Fruit fly (Drosophila melanogaster) whole organism, embryonic: ENCODE data around the gene CG14511.

Source experiments
- Blimp-1 ChIP-seq: fragments of 200-800 bp; sonication (Bioruptor generic); optimal IDR thresholded peaks from 3 replicates; lab custom pipeline; 2018; ENCODE audit warnings: missing biosample characterization, missing genetic modification characterization, mild to moderate bottlenecking, moderate library complexity, missing genetic modification reagents
- CG11696 ChIP-seq: fragments of 200-800 bp; sonication (Bioruptor generic); IDR thresholded peaks from 2 replicates; pipeline ENCODE4 v1.3.6; 2022; ENCODE audit warnings: missing biosample characterization, missing genetic modification characterization
- CG1603 ChIP-seq: fragments of 200-800 bp; sonication (Bioruptor generic); optimal IDR thresholded peaks from 2 replicates; lab custom pipeline; 2019; ENCODE audit warnings: missing biosample characterization, mild to moderate bottlenecking, missing genetic modification characterization, moderate library complexity
- CG17612 ChIP-seq: fragments of 200-800 bp; sonication (Bioruptor generic); IDR thresholded peaks from 2 replicates; pipeline ENCODE4 v1.3.6; 2022; ENCODE audit warnings: missing biosample characterization, missing genetic modification characterization
- CG18599 ChIP-seq: fragments of 200-800 bp; sonication (Bioruptor generic); optimal IDR thresholded peaks from 3 replicates; lab custom pipeline; 2017; ENCODE audit warnings: missing biosample characterization, missing genetic modification characterization, mild to moderate bottlenecking, moderate library complexity, missing genetic modification reagents
- CG2116 ChIP-seq: fragments of 200-800 bp; sonication (Bioruptor generic); optimal IDR thresholded peaks from 3 replicates; lab custom pipeline; 2018; ENCODE audit warnings: missing biosample characterization, mild to moderate bottlenecking, missing genetic modification characterization
- CG2129 ChIP-seq: fragments of 200-800 bp; sonication (Bioruptor generic); IDR thresholded peaks from 2 replicates; pipeline ENCODE4 v1.3.6; 2022; ENCODE audit warnings: missing biosample characterization, missing genetic modification characterization; ENCODE audit not compliant: partially characterized antibody
- CG3847 ChIP-seq: fragments of 200-800 bp; sonication (Bioruptor generic); IDR thresholded peaks from 2 replicates; pipeline ENCODE4 v1.3.6; 2022; ENCODE audit warnings: missing biosample characterization, missing genetic modification characterization
- CG8359 ChIP-seq: fragments of 200-800 bp; sonication (Bioruptor generic); optimal IDR thresholded peaks from 2 replicates; lab custom pipeline; 2017; ENCODE audit warnings: missing biosample characterization, mild to moderate bottlenecking, missing genetic modification characterization, borderline replicate concordance
- CG8944 ChIP-seq: fragments of 200-800 bp; sonication (Bioruptor generic); optimal IDR thresholded peaks from 3 replicates; lab custom pipeline; 2016; ENCODE audit warnings: missing biosample characterization, missing genetic modification characterization
- CG9215 ChIP-seq: fragments of 200-800 bp; sonication (Bioruptor generic); IDR thresholded peaks from 2 replicates; pipeline ENCODE4 v1.3.6; 2022; ENCODE audit warnings: missing biosample characterization, missing genetic modification characterization
- CG9876 ChIP-seq: fragments of 200-800 bp; sonication (Bioruptor generic); optimal IDR thresholded peaks from 2 replicates; lab custom pipeline; 2016; ENCODE audit warnings: missing biosample characterization, missing genetic modification characterization
- CHES-1-like ChIP-seq: fragments of 200-800 bp; sonication (Bioruptor generic); optimal IDR thresholded peaks from 2 replicates; lab custom pipeline; 2016; ENCODE audit warnings: missing biosample characterization, missing genetic modification characterization
- GATAe ChIP-seq: fragments of 200-800 bp; sonication (Bioruptor generic); conservative IDR thresholded peaks from 2 replicates; pipeline ENCODE4 v1.3.6; 2022; ENCODE audit warnings: missing biosample characterization, missing genetic modification characterization
- Gsc ChIP-seq: fragments of 200-800 bp; sonication (Bioruptor generic); IDR thresholded peaks from 2 replicates; pipeline ENCODE4 v1.3.6; 2022; ENCODE audit warnings: missing biosample characterization, missing genetic modification characterization
- HmgD ChIP-seq: fragments of 200-800 bp; sonication (Bioruptor generic); optimal IDR thresholded peaks from 3 replicates; lab custom pipeline; 2016; ENCODE audit warnings: missing biosample characterization, missing genetic modification characterization
- Hr51 ChIP-seq, 2 experiments: fragments of 200-800 bp; sonication (Bioruptor generic); optimal IDR thresholded peaks; 2 replicates in 1 of 2; 3 replicates in 1 of 2; lab custom pipeline; 2016 to 2018; ENCODE audit warnings: missing biosample characterization in 2 of 2, missing genetic modification characterization in 2 of 2, mild to moderate bottlenecking in 1 of 2, moderate library complexity in 1 of 2
- Hsf ChIP-seq: fragments of 200-800 bp; sonication (Bioruptor generic); optimal IDR thresholded peaks from 3 replicates; lab custom pipeline; 2016; ENCODE audit warnings: missing biosample characterization, missing genetic modification characterization
- Max ChIP-seq: fragments of 200-800 bp; sonication (Bioruptor generic); optimal IDR thresholded peaks from 2 replicates; lab custom pipeline; 2016; ENCODE audit warnings: missing biosample characterization, mild to moderate bottlenecking, missing genetic modification characterization
- Med ChIP-seq: fragments of 200-800 bp; sonication (Bioruptor generic); peaks from one replicate; lab custom pipeline; 2016; ENCODE audit warnings: missing biosample characterization, missing genetic modification characterization, mild to moderate bottlenecking, inconsistent platforms, moderate library complexity
- Mes4 ChIP-seq: fragments of 200-800 bp; sonication (Bioruptor generic); optimal IDR thresholded peaks from 2 replicates; lab custom pipeline; 2016; ENCODE audit warnings: missing biosample characterization, missing genetic modification characterization
- Mrtf ChIP-seq: fragments of 200-800 bp; sonication (Bioruptor generic); IDR thresholded peaks from 3 replicates; pipeline ENCODE4 v1.3.6; 2022; ENCODE audit warnings: missing biosample characterization, missing genetic modification characterization
- Nf-YA ChIP-seq: fragments of 200-800 bp; sonication (Bioruptor generic); IDR thresholded peaks from 2 replicates; pipeline ENCODE4 v1.3.6; 2022; ENCODE audit warnings: missing biosample characterization, missing genetic modification characterization
- Rx ChIP-seq: fragments of 200-800 bp; sonication (Bioruptor generic); IDR thresholded peaks from 2 replicates; pipeline ENCODE4 v1.3.6; 2022; ENCODE audit warnings: missing biosample characterization, missing genetic modification characterization
- Side ChIP-seq: fragments of 200-800 bp; sonication (Bioruptor generic); optimal IDR thresholded peaks from 2 replicates; lab custom pipeline; 2016; ENCODE audit warnings: missing biosample characterization, missing genetic modification characterization
- Ssrp ChIP-seq: fragments of 200-800 bp; sonication (Bioruptor generic); optimal IDR thresholded peaks from 2 replicates; lab custom pipeline; 2018; ENCODE audit warnings: missing biosample characterization, mild to moderate bottlenecking, missing genetic modification characterization, moderate library complexity
- Taf1 ChIP-seq: fragments of 200-800 bp; sonication (Bioruptor generic); IDR thresholded peaks from 2 replicates; pipeline ENCODE4 v1.3.6; 2022; ENCODE audit warnings: missing biosample characterization, missing genetic modification characterization
- dati ChIP-seq: fragments of 200-800 bp; sonication (Bioruptor generic); IDR thresholded peaks from 2 replicates; pipeline ENCODE4 v1.3.6; 2022; ENCODE audit warnings: missing biosample characterization, missing genetic modification characterization
- dm ChIP-seq: fragments of 200-800 bp; sonication (Bioruptor generic); optimal IDR thresholded peaks from 3 replicates; lab custom pipeline; 2016; ENCODE audit warnings: missing biosample characterization, missing genetic modification characterization
- dmrt99B ChIP-seq: fragments of 200-800 bp; sonication (Bioruptor generic); optimal IDR thresholded peaks from 2 replicates; lab custom pipeline; 2018; ENCODE audit warnings: missing biosample characterization, mild to moderate bottlenecking, missing genetic modification characterization, moderate library complexity
- dysf ChIP-seq: fragments of 200-800 bp; sonication (Bioruptor generic); IDR thresholded peaks from 3 replicates; pipeline ENCODE4 v1.3.6; 2022; ENCODE audit warnings: missing biosample characterization, missing genetic modification characterization
- exex ChIP-seq: fragments of 200-800 bp; sonication (Bioruptor generic); optimal IDR thresholded peaks from 4 replicates; lab custom pipeline; 2018; ENCODE audit warnings: missing biosample characterization, mild to moderate bottlenecking, missing genetic modification characterization, moderate library complexity
- grn ChIP-seq: fragments of 200-800 bp; sonication (Bioruptor generic); optimal IDR thresholded peaks from 3 replicates; lab custom pipeline; 2017; ENCODE audit warnings: missing biosample characterization, missing genetic modification characterization
- kay ChIP-seq: fragments of 200-800 bp; sonication (Bioruptor generic); optimal IDR thresholded peaks from 2 replicates; lab custom pipeline; 2016; ENCODE audit warnings: missing biosample characterization, missing genetic modification characterization
- maf-S ChIP-seq: fragments of 200-800 bp; sonication (Bioruptor generic); optimal IDR thresholded peaks from 2 replicates; lab custom pipeline; 2016; ENCODE audit warnings: missing biosample characterization, missing genetic modification characterization
- mirr ChIP-seq: fragments of 200-800 bp; sonication (Bioruptor generic); optimal IDR thresholded peaks from 3 replicates; lab custom pipeline; 2018; ENCODE audit warnings: missing biosample characterization, mild to moderate bottlenecking, missing genetic modification characterization
- onecut ChIP-seq: fragments of 200-800 bp; sonication (Bioruptor generic); IDR thresholded peaks from 2 replicates; pipeline ENCODE4 v1.3.6; 2022; ENCODE audit warnings: missing biosample characterization, missing genetic modification characterization
- pan ChIP-seq, 4 experiments: fragments of >200 bp in 3 of 4; fragments of 200-800 bp in 1 of 4; sonication (Bioruptor generic) in 1 of 4; optimal IDR thresholded peaks in 3 of 4; IDR thresholded peaks in 1 of 4; 2 replicates each; pipeline versions ENCODE4 v1.3.6 to Lab custom; 2017 to 2022; ENCODE audit warnings: missing biosample characterization in 2 of 4, missing genetic modification characterization in 2 of 4, mixed read lengths in 1 of 4
- row ChIP-seq: fragments of 200-800 bp; sonication (Bioruptor generic); IDR thresholded peaks from 3 replicates; pipeline ENCODE4 v1.3.6; 2022; ENCODE audit warnings: missing biosample characterization, missing genetic modification characterization
- sens ChIP-seq: fragments of 200-800 bp; sonication (Bioruptor generic); peaks from one replicate; lab custom pipeline; 2016; ENCODE audit warnings: missing biosample characterization, missing genetic modification characterization
- sens-2 ChIP-seq: fragments of 200-800 bp; sonication (Bioruptor generic); IDR thresholded peaks from 2 replicates; pipeline ENCODE4 v1.3.6; 2022; ENCODE audit warnings: missing biosample characterization, missing genetic modification characterization
- slbo ChIP-seq: fragments of 200-800 bp; sonication (Bioruptor generic); IDR thresholded peaks from 2 replicates; pipeline ENCODE4 v1.3.6; 2022; ENCODE audit warnings: missing biosample characterization, missing genetic modification characterization
- tna ChIP-seq: fragments of 200-800 bp; sonication (Bioruptor generic); IDR thresholded peaks from 2 replicates; pipeline ENCODE4 v1.3.6; 2022; ENCODE audit warnings: missing biosample characterization, missing genetic modification characterization; ENCODE audit not compliant: partially characterized antibody
- ttk ChIP-seq: fragments of 200-800 bp; sonication (Bioruptor generic); IDR thresholded peaks from 2 replicates; pipeline ENCODE4 v2.1.2; 2022; ENCODE audit warnings: missing biosample characterization, missing genetic modification characterization

Gene CG14511

DNA sequence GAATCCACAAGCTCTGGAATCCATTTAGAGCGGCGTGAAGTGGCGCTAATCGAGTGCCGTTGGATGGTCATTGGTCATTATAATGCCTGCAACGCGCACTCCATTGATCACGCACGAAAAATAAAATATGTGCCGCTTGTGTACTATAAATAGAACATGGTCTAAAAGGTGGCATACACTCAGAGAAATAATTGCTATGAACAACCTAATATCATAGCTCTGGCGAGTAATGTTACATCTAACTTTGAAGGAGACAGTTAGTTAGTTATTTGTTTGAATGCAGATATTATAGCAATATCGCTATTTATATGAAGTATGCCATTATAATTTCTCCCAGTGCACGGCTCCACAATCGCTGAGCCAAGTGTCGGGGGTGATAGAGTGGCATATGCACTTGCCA lies 44.3 kb upstream of the CG14511 start:
- TF ChIP-seq Gsc: no peak
- no peak for TF ChIP-seq tna (GFP tag; lab: Robert Waterston, UW)
- TF ChIP-seq Nf-YA: no peak
- peak; percentile 6 for TF ChIP-seq dmrt99B (tag; lab: Kevin White, UChicago)
- 0 out of 2 replicates have a peak, but pooled peaks have one; percentile 7 for TF ChIP-seq ttk (GFP tag; lab: Robert Waterston, UW)
- no peak for TF ChIP-seq CG2116 (GFP tag; lab: Kevin White, UChicago)
- TF ChIP-seq sens (GFP tag; lab: Kevin White, UChicago): peak; percentile 68
- TF ChIP-seq Med (GFP tag; lab: Kevin White, UChicago): peak; percentile 68
- no peak for TF ChIP-seq kay (GFP tag; lab: Kevin White, UChicago)
- TF ChIP-seq Max (GFP tag; lab: Kevin White, UChicago): no peak
- TF ChIP-seq Ssrp (tag; lab: Kevin White, UChicago): no peak
- no peak for TF ChIP-seq Rx
- TF ChIP-seq onecut (GFP tag; lab: Robert Waterston, UW): no peak
- TF ChIP-seq Hsf: no peak
- 0 out of 2 replicates have a peak, but pooled peaks have one; percentile 31 for TF ChIP-seq slbo (GFP tag; lab: Robert Waterston, UW)
- TF ChIP-seq dm: no peak
- TF ChIP-seq CG1603: peak; percentile 6
- TF ChIP-seq, all 482 proteins: peak for 6

dm6 chr3R:29164930-29165693 lies 18.4 kb upstream of the CG14511 start, which contains the start of gene CG11898:
Gene CG11898, plus strand, starts transcription at chr3R:29165643.
- peak; percentile 84 for TF ChIP-seq exex (tag; lab: Kevin White, UChicago)
- TF ChIP-seq CG8359: no peak
- TF ChIP-seq Mrtf (GFP tag; lab: Robert Waterston, UW): no peak
- no peak for TF ChIP-seq CHES-1-like (GFP tag; lab: Kevin White, UChicago)
- no peak for TF ChIP-seq pan (optimal IDR thresholded peaks at IDR 0.05; lab: Kevin White, UChicago)
- peak in 1 of 2 experiments; percentile 26 for TF ChIP-seq pan (GFP tag; optimal IDR thresholded peaks at IDR 0.05 in 1 of 2, IDR thresholded peaks at IDR 0.05 in 1 of 2)
- TF ChIP-seq Taf1 (GFP tag; lab: Robert Waterston, UW): no peak
- no peak for TF ChIP-seq CG2129 (GFP tag; lab: Robert Waterston, UW)
- TF ChIP-seq dysf (GFP tag; lab: Robert Waterston, UW): no peak
- peak; percentile 56 for TF ChIP-seq CG11696 (GFP tag; lab: Robert Waterston, UW)
- peak; percentile 36 for TF ChIP-seq CG18599 (GFP tag; lab: Kevin White, UChicago)
- TF ChIP-seq sens-2 (GFP tag; lab: Robert Waterston, UW): no peak
- no peak for TF ChIP-seq Blimp-1 (GFP tag; lab: Kevin White, UChicago)
- TF ChIP-seq dati (GFP tag; lab: Robert Waterston, UW): no peak
- no peak for TF ChIP-seq Hr51 (GFP tag; optimal IDR thresholded peaks at IDR 0.05; lab: Kevin White, UChicago)
- no peak for TF ChIP-seq CG9215 (GFP tag; lab: Robert Waterston, UW)
- no peak for TF ChIP-seq Side (GFP tag; lab: Kevin White, UChicago)
- peak; percentile 36 for TF ChIP-seq mirr (GFP tag; lab: Kevin White, UChicago)
- TF ChIP-seq kay (GFP tag; lab: Kevin White, UChicago): no peak
- no peak for TF ChIP-seq CG3847 (GFP tag; lab: Robert Waterston, UW)
- no peak for TF ChIP-seq Mes4 (GFP tag; lab: Kevin White, UChicago)
- TF ChIP-seq row: no peak
- TF ChIP-seq HmgD (GFP tag; lab: Kevin White, UChicago): no peak
- TF ChIP-seq GATAe (GFP tag; lab: Robert Waterston, UW): no peak
- TF ChIP-seq CG8944 (GFP tag; lab: Kevin White, UChicago): no peak
- no peak for TF ChIP-seq CG9876 (GFP tag; lab: Kevin White, UChicago)
- TF ChIP-seq maf-S (GFP tag; lab: Kevin White, UChicago): no peak
- TF ChIP-seq CG17612: no peak
- peak; percentile 60 for TF ChIP-seq grn (GFP tag; lab: Kevin White, UChicago)
